1 fruit fly cellular context compared by ENCODE assay signal in genomic region chr2L:20078880-20079279, dm6.
TF ChIP-seq lines count a peak whose summit lies in the region.

No protein-coding gene starts in this region.

TF ChIP-seq in whole organism, embryonic, 481 proteins besides CTCF, POLR2A, EP300 and RAD21 (continued from another document and continues in another):
- TF ChIP-seq toy (GFP tag; IDR thresholded peaks at IDR 0.05; lab: Robert Waterston, UW) (no peak), tx (GFP tag; optimal IDR thresholded peaks at IDR 0.05; lab: Kevin White, UChicago) (no peak), nerfin-1 (tag; optimal IDR thresholded peaks at IDR 0.05; lab: Kevin White, UChicago) (no peak), CG4282 (GFP tag; optimal IDR thresholded peaks at IDR 0.05; lab: Kevin White, UChicago) (no peak), ttk (GFP tag; IDR thresholded peaks at IDR 0.05; lab: Robert Waterston, UW) (no peak), esg (GFP tag; conservative IDR thresholded peaks at IDR 0.05; lab: Robert Waterston, UW) (no peak), Taf1 (GFP tag; IDR thresholded peaks at IDR 0.05; lab: Robert Waterston, UW) (0 out of 2 replicates have a peak, but pooled peaks have one; percentile 22), CG42726 (GFP tag; IDR thresholded peaks at IDR 0.05; lab: Robert Waterston, UW; ENCODE audit: partially characterized antibody) (no peak), CG11398 (GFP tag; optimal IDR thresholded peaks at IDR 0.05; lab: Kevin White, UChicago) (no peak), CG10431 (GFP tag; optimal IDR thresholded peaks at IDR 0.05; lab: Kevin White, UChicago) (no peak), Scr (GFP tag; IDR thresholded peaks at IDR 0.05; lab: Robert Waterston, UW; ENCODE audit: partially characterized antibody) (no peak), Lim3 (GFP tag; IDR thresholded peaks at IDR 0.05; lab: Robert Waterston, UW) (no peak), CG13624 (GFP tag; optimal IDR thresholded peaks at IDR 0.05; lab: Kevin White, UChicago) (peak; percentile 68), prd (optimal IDR thresholded peaks at IDR 0.05; lab: Kevin White, UChicago) (no peak), prd (GFP tag; IDR thresholded peaks at IDR 0.05; lab: Robert Waterston, UW) (peak; percentile 44; the same call in 1 of the 3 replicates), az2 (GFP tag; optimal IDR thresholded peaks at IDR 0.05; lab: Kevin White, UChicago) (no peak), CG7987 (GFP tag; optimal IDR thresholded peaks at IDR 0.05; lab: Kevin White, UChicago) (no peak), CG10274 (GFP tag; optimal IDR thresholded peaks at IDR 0.05; lab: Kevin White, UChicago) (no peak), trem (tag; optimal IDR thresholded peaks at IDR 0.05; lab: Kevin White, UChicago) (no peak), CG13287 (GFP tag; IDR thresholded peaks at IDR 0.05; lab: Robert Waterston, UW; ENCODE audit: partially characterized antibody) (no peak), Hand (GFP tag; optimal IDR thresholded peaks at IDR 0.05; lab: Kevin White, UChicago) (no peak), CG17186 (GFP tag; optimal IDR thresholded peaks at IDR 0.05; lab: Kevin White, UChicago) (no peak), CG18619 (GFP tag; optimal IDR thresholded peaks at IDR 0.05; lab: Kevin White, UChicago) (no peak), CG6813 (GFP tag; optimal IDR thresholded peaks at IDR 0.05; lab: Kevin White, UChicago) (no peak), emc (GFP tag; optimal IDR thresholded peaks at IDR 0.05; lab: Kevin White, UChicago) (peak; percentile 22), CG31365 (tag; optimal IDR thresholded peaks at IDR 0.05; lab: Kevin White, UChicago) (no peak), sens-2 (GFP tag; IDR thresholded peaks at IDR 0.05; lab: Robert Waterston, UW) (no peak), CG14667 (GFP tag; IDR thresholded peaks at IDR 0.05; lab: Robert Waterston, UW) (no peak), tgo (GFP tag; IDR thresholded peaks at IDR 0.05; lab: Robert Waterston, UW) (0 out of 3 replicates have a peak, but pooled peaks have one; percentile 21), seq (GFP tag; IDR thresholded peaks at IDR 0.05; lab: Robert Waterston, UW) (peak; percentile 49; the same call in 1 of the 2 replicates), kni (GFP tag; optimal IDR thresholded peaks at IDR 0.05; lab: Kevin White, UChicago) (no peak), Bdp1 (GFP tag; optimal IDR thresholded peaks at IDR 0.05; lab: Kevin White, UChicago) (no peak), CG14710 (tag; optimal IDR thresholded peaks at IDR 0.05; lab: Kevin White, UChicago) (no peak), CG15011 (GFP tag; optimal IDR thresholded peaks at IDR 0.05; lab: Kevin White, UChicago) (peak; percentile 10), Rfx (GFP tag; IDR thresholded peaks at IDR 0.05; lab: Robert Waterston, UW) (peak; percentile 58), nom (GFP tag; optimal IDR thresholded peaks at IDR 0.05; lab: Kevin White, UChicago) (no peak), CG17385 (GFP tag; optimal IDR thresholded peaks at IDR 0.05; lab: Kevin White, UChicago) (no peak), en (GFP tag; optimal IDR thresholded peaks at IDR 0.05; lab: Kevin White, UChicago) (peak; percentile 12), CG31224 (GFP tag; IDR thresholded peaks at IDR 0.05; lab: Robert Waterston, UW) (no peak), eve (GFP tag; optimal IDR thresholded peaks at IDR 0.05; lab: Kevin White, UChicago) (no peak), CG6654 (GFP tag; optimal IDR thresholded peaks at IDR 0.05; lab: Kevin White, UChicago) (no peak), CG11696 (GFP tag; IDR thresholded peaks at IDR 0.05; lab: Robert Waterston, UW) (no peak), zf30C (GFP tag; optimal IDR thresholded peaks at IDR 0.05; lab: Kevin White, UChicago) (no peak), CG2712 (tag; optimal IDR thresholded peaks at IDR 0.05; lab: Kevin White, UChicago) (no peak), Oaz (GFP tag; IDR thresholded peaks at IDR 0.05; lab: Robert Waterston, UW) (no peak), CG15479 (GFP tag; optimal IDR thresholded peaks at IDR 0.05; lab: Kevin White, UChicago) (no peak), CG8478 (optimal IDR thresholded peaks at IDR 0.05; lab: Kevin White, UChicago) (no peak), Trl (optimal IDR thresholded peaks at IDR 0.05; lab: Kevin White, UChicago) (no peak), Trl (GFP tag; optimal IDR thresholded peaks at IDR 0.05; lab: Kevin White, UChicago) (peak; percentile 31), Doc3 (GFP tag; IDR thresholded peaks at IDR 0.05; lab: Robert Waterston, UW; ENCODE audit: partially characterized antibody) (no peak), CG12155 (GFP tag; optimal IDR thresholded peaks at IDR 0.05; lab: Kevin White, UChicago) (no peak), ftz-f1 (GFP tag; optimal IDR thresholded peaks at IDR 0.05; lab: Kevin White, UChicago) (peak; percentile 24), jumu (GFP tag; optimal IDR thresholded peaks at IDR 0.05; lab: Kevin White, UChicago) (no peak), kah (GFP tag; optimal IDR thresholded peaks at IDR 0.05; lab: Kevin White, UChicago) (no peak), sens (GFP tag; lab: Kevin White, UChicago) (peak; percentile 50), CG17612 (GFP tag; IDR thresholded peaks at IDR 0.05; lab: Robert Waterston, UW) (no peak), Sry-δ (GFP tag; optimal IDR thresholded peaks at IDR 0.05; lab: Kevin White, UChicago) (no peak), Ptx1 (GFP tag; IDR thresholded peaks at IDR 0.05; lab: Robert Waterston, UW) (peak; percentile 33; the same call in 1 of the 2 replicates), CG2202 (tag; optimal IDR thresholded peaks at IDR 0.05; lab: Kevin White, UChicago) (no peak), Kr (GFP tag; optimal IDR thresholded peaks at IDR 0.05; lab: Kevin White, UChicago) (no peak), MBD-R2 (GFP tag; IDR thresholded peaks at IDR 0.05; lab: Robert Waterston, UW) (no peak), CG12391 (tag; optimal IDR thresholded peaks at IDR 0.05; lab: Kevin White, UChicago) (no peak), CG15601 (tag; optimal IDR thresholded peaks at IDR 0.05; lab: Kevin White, UChicago) (no peak), caup (GFP tag; optimal IDR thresholded peaks at IDR 0.05; lab: Kevin White, UChicago; ENCODE audit: severe bottlenecking) (peak; percentile 8), CG9437 (GFP tag; optimal IDR thresholded peaks at IDR 0.05; lab: Kevin White, UChicago) (no peak), gfzf (GFP tag; optimal IDR thresholded peaks at IDR 0.05; lab: Kevin White, UChicago) (no peak), Sry-β (GFP tag; optimal IDR thresholded peaks at IDR 0.05; lab: Kevin White, UChicago) (no peak), peb (GFP tag; IDR thresholded peaks at IDR 0.05; lab: Robert Waterston, UW) (no peak), sr (GFP tag; IDR thresholded peaks at IDR 0.05; lab: Robert Waterston, UW) (no peak), yki (optimal IDR thresholded peaks at IDR 0.05; lab: Kevin White, UChicago) (no peak), Sin3A (optimal IDR thresholded peaks at IDR 0.05; lab: Kevin White, UChicago) (no peak), slp2 (GFP tag; optimal IDR thresholded peaks at IDR 0.05; lab: Kevin White, UChicago) (no peak), crol (GFP tag; IDR thresholded peaks at IDR 0.05; lab: Robert Waterston, UW) (no peak), gce (GFP tag; IDR thresholded peaks at IDR 0.05; lab: Robert Waterston, UW) (no peak), CG10979 (tag; optimal IDR thresholded peaks at IDR 0.05; lab: Kevin White, UChicago) (no peak), Deaf1 (tag; optimal IDR thresholded peaks at IDR 0.05; lab: Kevin White, UChicago) (no peak), nau (GFP tag; optimal IDR thresholded peaks at IDR 0.05; lab: Kevin White, UChicago) (no peak), Atf6 (GFP tag; IDR thresholded peaks at IDR 0.05; lab: Robert Waterston, UW) (peak; percentile 41; the same call in 1 of the 2 replicates), Dll (GFP tag; IDR thresholded peaks at IDR 0.05; lab: Robert Waterston, UW; ENCODE audit: partially characterized antibody) (no peak), jing (GFP tag; optimal IDR thresholded peaks at IDR 0.05; lab: Kevin White, UChicago) (no peak), jigr1 (GFP tag; IDR thresholded peaks at IDR 0.05; lab: Robert Waterston, UW) (no peak), D19A (tag; optimal IDR thresholded peaks at IDR 0.05; lab: Kevin White, UChicago) (no peak), CG3726 (GFP tag; IDR thresholded peaks at IDR 0.05; lab: Robert Waterston, UW) (0 out of 3 replicates have a peak, but pooled peaks have one; percentile 38), fu2 (GFP tag; optimal IDR thresholded peaks at IDR 0.05; lab: Kevin White, UChicago) (peak; percentile 46), tio (GFP tag; optimal IDR thresholded peaks at IDR 0.05; lab: Kevin White, UChicago) (no peak), eyg (GFP tag; optimal IDR thresholded peaks at IDR 0.05; lab: Kevin White, UChicago) (peak; percentile 50), bab2 (GFP tag; optimal IDR thresholded peaks at IDR 0.05; lab: Kevin White, UChicago) (peak; percentile 10), Asciz (GFP tag; optimal IDR thresholded peaks at IDR 0.05; lab: Kevin White, UChicago) (no peak), bbx (GFP tag; IDR thresholded peaks at IDR 0.05; lab: Robert Waterston, UW; ENCODE audit: partially characterized antibody) (no peak), ems (GFP tag; optimal IDR thresholded peaks at IDR 0.05; lab: Kevin White, UChicago) (peak; percentile 10), CG11247 (GFP tag; IDR thresholded peaks at IDR 0.05; lab: Robert Waterston, UW) (no peak), NFAT (GFP tag; IDR thresholded peaks at IDR 0.05; lab: Robert Waterston, UW) (no peak), aop (GFP tag; IDR thresholded peaks at IDR 0.05; lab: Robert Waterston, UW) (no peak), CG3065 (GFP tag; optimal IDR thresholded peaks at IDR 0.05; lab: Kevin White, UChicago) (no peak), CG7839 (tag; optimal IDR thresholded peaks at IDR 0.05; lab: Kevin White, UChicago) (peak; percentile 32), Doc2 (GFP tag; IDR thresholded peaks at IDR 0.05; lab: Robert Waterston, UW) (no peak), tll (GFP tag; optimal IDR thresholded peaks at IDR 0.05; lab: Kevin White, UChicago) (no peak), pb (GFP tag; optimal IDR thresholded peaks at IDR 0.05; lab: Kevin White, UChicago) (peak; percentile 7), Bgb (GFP tag; IDR thresholded peaks at IDR 0.05; lab: Robert Waterston, UW; ENCODE audit: partially characterized antibody) (no peak), CG9932 (GFP tag; IDR thresholded peaks at IDR 0.05; lab: Robert Waterston, UW) (peak; percentile 53), amos (GFP tag; IDR thresholded peaks at IDR 0.05; lab: Robert Waterston, UW; ENCODE audit: partially characterized antibody) (no peak), run (tag; optimal IDR thresholded peaks at IDR 0.05; lab: Kevin White, UChicago) (no peak), nmo (GFP tag; optimal IDR thresholded peaks at IDR 0.05; lab: Kevin White, UChicago) (no peak), cg (GFP tag; optimal IDR thresholded peaks at IDR 0.05; lab: Kevin White, UChicago) (no peak), CG10959 (GFP tag; IDR thresholded peaks at IDR 0.05; lab: Robert Waterston, UW) (no peak), TFAM (GFP tag; optimal IDR thresholded peaks at IDR 0.05; lab: Kevin White, UChicago) (no peak), pan (optimal IDR thresholded peaks at IDR 0.05; lab: Kevin White, UChicago) (no peak), pan (GFP tag; optimal IDR thresholded peaks at IDR 0.05 in 1 of 2, IDR thresholded peaks at IDR 0.05 in 1 of 2) (no peak), slbo (GFP tag; IDR thresholded peaks at IDR 0.05; lab: Robert Waterston, UW) (peak; percentile 33; the same call in 1 of the 2 replicates), CG1603 (tag; optimal IDR thresholded peaks at IDR 0.05; lab: Kevin White, UChicago) (no peak), CG4617 (GFP tag; optimal IDR thresholded peaks at IDR 0.05; lab: Kevin White, UChicago; ENCODE audit: borderline replicate concordance) (no peak), CG10267 (tag; optimal IDR thresholded peaks at IDR 0.05; lab: Kevin White, UChicago) (no peak), ATbp (GFP tag; optimal IDR thresholded peaks at IDR 0.05; lab: Kevin White, UChicago) (no peak), pho (GFP tag; optimal IDR thresholded peaks at IDR 0.05; lab: Kevin White, UChicago) (peak; percentile 56), CG11560 (tag; IDR thresholded peaks at IDR 0.05; lab: Robert Waterston, UW) (no peak), schlank (tag; optimal IDR thresholded peaks at IDR 0.05; lab: Kevin White, UChicago) (no peak), ash1 (GFP tag; optimal IDR thresholded peaks at IDR 0.05; lab: Kevin White, UChicago) (no peak), Hr51 (GFP tag; optimal IDR thresholded peaks at IDR 0.05; lab: Kevin White, UChicago) (peak in 1 of 2 experiments; percentile 5), pfk (GFP tag; optimal IDR thresholded peaks at IDR 0.05; lab: Kevin White, UChicago) (no peak), org-1 (GFP tag; optimal IDR thresholded peaks at IDR 0.05; lab: Kevin White, UChicago) (no peak), CG18011 (GFP tag; optimal IDR thresholded peaks at IDR 0.05; lab: Kevin White, UChicago) (no peak), CHES-1-like (GFP tag; optimal IDR thresholded peaks at IDR 0.05; lab: Kevin White, UChicago) (peak; percentile 10), CG8765 (GFP tag; IDR thresholded peaks at IDR 0.05; lab: Robert Waterston, UW) (no peak), ranshi (GFP tag; IDR thresholded peaks at IDR 0.05; lab: Robert Waterston, UW) (0 out of 2 replicates have a peak, but pooled peaks have one; percentile 38), CG9215 (GFP tag; IDR thresholded peaks at IDR 0.05; lab: Robert Waterston, UW) (no peak), CG8388 (GFP tag; optimal IDR thresholded peaks at IDR 0.05; lab: Kevin White, UChicago) (no peak), CG14050 (GFP tag; IDR thresholded peaks at IDR 0.05; lab: Robert Waterston, UW) (no peak), CG5180 (GFP tag; optimal IDR thresholded peaks at IDR 0.05; lab: Kevin White, UChicago) (no peak), Usf (GFP tag; optimal IDR thresholded peaks at IDR 0.05; lab: Kevin White, UChicago) (no peak), CG7372 (GFP tag; IDR thresholded peaks at IDR 0.05; lab: Robert Waterston, UW) (no peak), Eip74EF (GFP tag; optimal IDR thresholded peaks at IDR 0.05; lab: Kevin White, UChicago) (no peak), Med (GFP tag; lab: Kevin White, UChicago) (peak; percentile 47), CG12219 (GFP tag; optimal IDR thresholded peaks at IDR 0.05; lab: Kevin White, UChicago) (no peak), CG1529 (GFP tag; optimal IDR thresholded peaks at IDR 0.05; lab: Kevin White, UChicago) (no peak), CG3407 (GFP tag; optimal IDR thresholded peaks at IDR 0.05; lab: Kevin White, UChicago) (no peak), Mrtf (GFP tag; IDR thresholded peaks at IDR 0.05; lab: Robert Waterston, UW) (no peak), Rx (GFP tag; IDR thresholded peaks at IDR 0.05; lab: Robert Waterston, UW) (no peak), CG3847 (GFP tag; IDR thresholded peaks at IDR 0.05; lab: Robert Waterston, UW) (no peak)
